Worm (Caenorhabditis elegans): ENCODE results near the gene srv-10.

srv-10 gene

DNA sequence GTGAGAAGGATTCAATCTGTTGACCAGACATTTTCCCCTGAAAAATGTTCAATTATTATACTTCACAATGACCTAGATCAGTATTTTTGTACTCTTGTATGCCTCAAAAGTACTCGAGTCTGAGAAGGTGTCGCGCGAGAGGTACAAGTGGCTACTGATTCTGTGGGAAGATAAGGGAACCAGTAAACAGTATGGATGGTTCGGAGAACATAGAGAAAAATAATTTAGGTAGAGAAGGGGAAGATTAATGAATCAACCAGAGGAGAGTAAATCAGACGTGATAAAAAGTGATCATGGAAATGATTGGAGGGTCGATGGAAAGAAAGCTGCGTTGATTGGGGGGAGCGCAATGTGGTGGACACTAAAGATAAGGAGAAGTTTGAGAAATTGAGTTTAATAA is 34.3 kb upstream of the srv-10 start (continued):
- TF ChIP-seq snpc-4 (tag; optimal IDR thresholded peaks at IDR 0.05) (no peak), crh-2 (tag; optimal IDR thresholded peaks at IDR 0.05) (peak; percentile 0)

ce11 chrV:13390936-13391335 is 32.8 kb upstream of the srv-10 start:
- TF ChIP-seq ceh-16 (tag; optimal IDR thresholded peaks at IDR 0.05) (peak; percentile 59), skn-1 (tag; optimal IDR thresholded peaks at IDR 0.05) (no peak), nhr-12 (tag; optimal IDR thresholded peaks at IDR 0.05) (no peak), nhr-129 (tag; optimal IDR thresholded peaks at IDR 0.05) (peak; percentile 23), gmeb-1 (tag; optimal IDR thresholded peaks at IDR 0.05) (peak; percentile 17), fos-1 (tag; optimal IDR thresholded peaks at IDR 0.05) (peak; percentile 1), sma-9 (GFP tag; optimal IDR thresholded peaks at IDR 0.05) (peak; percentile 71), sma-9 (tag; optimal IDR thresholded peaks at IDR 0.05) (no peak), unc-55 (GFP tag; optimal IDR thresholded peaks at IDR 0.05) (no peak), unc-62 (GFP tag; optimal IDR thresholded peaks at IDR 0.05) (no peak), sma-3 (GFP tag; optimal IDR thresholded peaks at IDR 0.05) (peak; percentile 7), lsy-2 (tag; optimal IDR thresholded peaks at IDR 0.05) (peak in 1 of 2 experiments; percentile 18)

- TF ChIP-seq lin-13 (GFP tag; optimal IDR thresholded peaks at IDR 0.05) (peak; percentile 1), mbf-1 (tag; optimal IDR thresholded peaks at IDR 0.05) (no peak), mab-5 (tag; optimal IDR thresholded peaks at IDR 0.05) (no peak), lsy-2 (tag; optimal IDR thresholded peaks at IDR 0.05) (no peak), nhr-21 (tag; optimal IDR thresholded peaks at IDR 0.05) (peak; percentile 28), ceh-82 (tag; optimal IDR thresholded peaks at IDR 0.05) (no peak), dmd-4 (tag; optimal IDR thresholded peaks at IDR 0.05) (no peak), sma-9 (GFP tag; optimal IDR thresholded peaks at IDR 0.05) (peak; percentile 78), sma-9 (tag; optimal IDR thresholded peaks at IDR 0.05) (no peak), C34F6.9 (tag; optimal IDR thresholded peaks at IDR 0.05) (peak; percentile 15), unc-62 (GFP tag; optimal IDR thresholded peaks at IDR 0.05) (no peak), egl-27 (tag; optimal IDR thresholded peaks at IDR 0.05) (peak; percentile 56), Y55F3AM.14 (GFP tag; optimal IDR thresholded peaks at IDR 0.05) (no peak), crh-2 (tag; optimal IDR thresholded peaks at IDR 0.05) (no peak), peb-1 (tag; optimal IDR thresholded peaks at IDR 0.05) (no peak), zag-1 (tag; optimal IDR thresholded peaks at IDR 0.05) (no peak), elt-1 (tag; optimal IDR thresholded peaks at IDR 0.05) (no peak), nhr-25 (tag; optimal IDR thresholded peaks at IDR 0.05) (peak; percentile 71), nhr-23 (tag; optimal IDR thresholded peaks at IDR 0.05) (no peak), ztf-1 (GFP tag; conservative IDR thresholded peaks at IDR 0.05) (no peak), nhr-12 (tag; optimal IDR thresholded peaks at IDR 0.05) (no peak), blmp-1 (tag; optimal IDR thresholded peaks at IDR 0.05; ENCODE audit: insufficient read depth) (peak; percentile 96), nhr-129 (tag; optimal IDR thresholded peaks at IDR 0.05) (no peak), skn-1 (tag; optimal IDR thresholded peaks at IDR 0.05) (no peak), R02D3.7 (tag; optimal IDR thresholded peaks at IDR 0.05) (no peak), sma-3 (GFP tag; optimal IDR thresholded peaks at IDR 0.05) (no peak), unc-55 (GFP tag; optimal IDR thresholded peaks at IDR 0.05) (no peak), fos-1 (tag; optimal IDR thresholded peaks at IDR 0.05) (peak; percentile 8), elt-3 (tag; optimal IDR thresholded peaks at IDR 0.05) (no peak), F13H6.1 (tag; optimal IDR thresholded peaks at IDR 0.05) (peak; percentile 32)
Observed at ce11 chrV:13391378-13392258, 32.1 kb upstream of the srv-10 start, which contains the start of gene somi-1. Gene somi-1, minus strand, starts transcription at chrV:13391395.

DNA sequence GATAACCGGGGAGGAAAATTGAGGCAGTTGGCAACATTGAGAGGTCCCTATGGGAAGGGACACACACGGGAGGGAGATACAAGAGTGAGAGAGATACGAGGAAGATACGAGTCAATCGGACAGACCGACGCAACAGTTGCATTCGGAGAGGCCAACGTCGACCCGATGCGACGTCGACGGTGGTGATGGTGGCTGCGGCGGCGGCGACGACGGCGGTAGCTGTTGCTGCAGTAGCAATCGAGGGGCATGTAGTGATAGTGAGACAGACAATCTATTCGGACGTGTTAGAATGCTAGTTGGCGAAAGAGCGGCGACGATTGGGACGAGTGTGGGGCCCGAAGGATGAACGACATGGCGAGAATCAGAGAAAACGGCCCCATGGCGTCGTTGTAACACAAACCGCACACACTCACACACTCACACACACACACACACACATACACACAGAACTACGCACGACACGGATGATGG is 30.3 kb upstream of the srv-10 start:
- peak; percentile 56 for TF ChIP-seq Y55F3AM.14 (GFP tag; optimal IDR thresholded peaks at IDR 0.05)
- TF ChIP-seq nhr-23 (tag; optimal IDR thresholded peaks at IDR 0.05), result no peak
- no peak for TF ChIP-seq mbf-1 (tag; optimal IDR thresholded peaks at IDR 0.05)
- TF ChIP-seq sma-9 (GFP tag; optimal IDR thresholded peaks at IDR 0.05), result peak; percentile 2
- no peak for TF ChIP-seq sma-9 (tag; optimal IDR thresholded peaks at IDR 0.05)
- peak; percentile 72 for TF ChIP-seq F13H6.1 (tag; optimal IDR thresholded peaks at IDR 0.05)
- no peak for TF ChIP-seq mab-5 (tag; optimal IDR thresholded peaks at IDR 0.05)
- TF ChIP-seq C34F6.9 (tag; optimal IDR thresholded peaks at IDR 0.05), result peak; percentile 31
- TF ChIP-seq skn-1 (tag; optimal IDR thresholded peaks at IDR 0.05), result no peak
- TF ChIP-seq sma-3 (GFP tag; optimal IDR thresholded peaks at IDR 0.05), result peak; percentile 5
- TF ChIP-seq elt-3 (tag; optimal IDR thresholded peaks at IDR 0.05), result no peak
- TF ChIP-seq lsy-2 (tag; optimal IDR thresholded peaks at IDR 0.05), result peak in 1 of 2 experiments; percentile 13
- no peak for TF ChIP-seq lin-39 (tag; optimal IDR thresholded peaks at IDR 0.05)
- TF ChIP-seq nhr-21 (tag; optimal IDR thresholded peaks at IDR 0.05), result no peak
- TF ChIP-seq nhr-129 (tag; optimal IDR thresholded peaks at IDR 0.05), result peak; percentile 28
- TF ChIP-seq nhr-10 (tag; optimal IDR thresholded peaks at IDR 0.05), result no peak
- TF ChIP-seq dmd-4 (tag; optimal IDR thresholded peaks at IDR 0.05), result no peak

Data from whole organism, L2 larva.